Worm (Caenorhabditis elegans) whole organism, L2 larva: ENCODE results near the gene W04G3.13.

ENCODE experiments used
- C34F6.9 ChIP-seq: fragments of 150-350 bp; optimal IDR thresholded peaks from 2 replicates; lab custom pipeline; 2014; ENCODE audit warnings: missing biosample characterization, missing genetic modification characterization
- F13H6.1 ChIP-seq: sonication (generic microtip); optimal IDR thresholded peaks from 2 replicates; lab custom pipeline; 2016; ENCODE audit warnings: missing genetic modification characterization, missing compliant biosample characterization
- R02D3.7 ChIP-seq: fragments of 150-350 bp; optimal IDR thresholded peaks from 2 replicates; lab custom pipeline; 2014; ENCODE audit warnings: missing biosample characterization, missing genetic modification characterization
- Y55F3AM.14 ChIP-seq: fragments of 200-800 bp; sonication (Bioruptor generic); optimal IDR thresholded peaks from 2 replicates; lab custom pipeline; 2018; ENCODE audit warnings: mild to moderate bottlenecking, missing genetic modification characterization, missing compliant biosample characterization
- ZK546.5 ChIP-seq: sonication (generic microtip); optimal IDR thresholded peaks from 2 replicates; lab custom pipeline; 2017; ENCODE audit warnings: missing biosample characterization, missing genetic modification characterization
- aly-2 ChIP-seq: fragments of 150-350 bp; optimal IDR thresholded peaks from 2 replicates; lab custom pipeline; 2014; ENCODE audit warnings: missing biosample characterization, missing genetic modification characterization
- ama-1 ChIP-seq: fragments of 150-350 bp; optimal IDR thresholded peaks from 2 replicates; lab custom pipeline; 2018; ENCODE audit warnings: inconsistent platforms
- blmp-1 ChIP-seq: sonication (generic microtip); optimal IDR thresholded peaks from 2 replicates; lab custom pipeline; 2017; ENCODE audit warnings: missing genetic modification characterization, mild to moderate bottlenecking, missing compliant biosample characterization, antibody characterized with exemption, moderate library complexity; ENCODE audit not compliant: insufficient read depth
- ceh-16 ChIP-seq: fragments of 150-350 bp; optimal IDR thresholded peaks from 2 replicates; lab custom pipeline; 2014; ENCODE audit warnings: missing biosample characterization, missing genetic modification characterization
- crh-2 ChIP-seq: sonication (generic microtip); optimal IDR thresholded peaks from 2 replicates; lab custom pipeline; 2017; ENCODE audit warnings: missing biosample characterization, missing genetic modification characterization
- dmd-4 ChIP-seq: sonication (generic microtip); optimal IDR thresholded peaks from 2 replicates; lab custom pipeline; 2017; ENCODE audit warnings: missing biosample characterization, missing genetic modification characterization
- egl-27 ChIP-seq: sonication (generic microtip); optimal IDR thresholded peaks from 3 replicates; lab custom pipeline; 2017; ENCODE audit warnings: missing biosample characterization, missing genetic modification reagents, missing genetic modification characterization
- elt-1 ChIP-seq: fragments of 150-350 bp; optimal IDR thresholded peaks from 2 replicates; lab custom pipeline; 2014; ENCODE audit warnings: missing biosample characterization, missing genetic modification characterization
- elt-3 ChIP-seq: sonication (generic microtip); optimal IDR thresholded peaks from 2 replicates; lab custom pipeline; 2017; ENCODE audit warnings: missing biosample characterization, missing genetic modification characterization
- fos-1 ChIP-seq: fragments of 150-350 bp; optimal IDR thresholded peaks from 2 replicates; lab custom pipeline; 2014; ENCODE audit warnings: missing biosample characterization, missing genetic modification characterization
- gmeb-1 ChIP-seq: fragments of 150-350 bp; optimal IDR thresholded peaks from 2 replicates; lab custom pipeline; 2014; ENCODE audit warnings: missing biosample characterization, missing genetic modification characterization
- lin-11 ChIP-seq: fragments of 150-350 bp; sonication (generic microtip); optimal IDR thresholded peaks from 2 replicates; lab custom pipeline; 2014; ENCODE audit warnings: missing biosample characterization, missing genetic modification characterization, inconsistent platforms, mixed read lengths
- lin-13 ChIP-seq: fragments of 150-350 bp; optimal IDR thresholded peaks from 2 replicates; lab custom pipeline; 2014; ENCODE audit warnings: missing biosample characterization, missing genetic modification reagents, missing genetic modification characterization
- lin-39 ChIP-seq: fragments of 150-350 bp; optimal IDR thresholded peaks from 2 replicates; lab custom pipeline; 2014; ENCODE audit warnings: missing biosample characterization, missing genetic modification reagents, missing genetic modification characterization
- lsy-2 ChIP-seq, 2 experiments: fragments of 150-350 bp in 1 of 2; sonication (generic microtip) in 1 of 2; optimal IDR thresholded peaks; 2 replicates each; lab custom pipeline; 2014 to 2017; ENCODE audit warnings: missing biosample characterization in 2 of 2, missing genetic modification characterization in 2 of 2
- mab-5 ChIP-seq: fragments of 150-350 bp; optimal IDR thresholded peaks from 2 replicates; lab custom pipeline; 2014; ENCODE audit warnings: missing biosample characterization, missing genetic modification characterization
- mbf-1 ChIP-seq: sonication (generic microtip); optimal IDR thresholded peaks from 2 replicates; lab custom pipeline; 2017; ENCODE audit warnings: missing biosample characterization, missing genetic modification characterization
- mdl-1 ChIP-seq, 2 experiments: fragments of 150-350 bp in 1 of 2; sonication (generic microtip) in 1 of 2; optimal IDR thresholded peaks; 2 replicates each; lab custom pipeline; 2017; ENCODE audit warnings: missing biosample characterization in 2 of 2, missing genetic modification characterization in 2 of 2
- nhr-10 ChIP-seq: sonication (generic microtip); optimal IDR thresholded peaks from 2 replicates; lab custom pipeline; 2017; ENCODE audit warnings: missing biosample characterization, missing genetic modification characterization
- nhr-11 ChIP-seq: fragments of 150-350 bp; optimal IDR thresholded peaks from 2 replicates; lab custom pipeline; 2014; ENCODE audit warnings: missing biosample characterization, missing genetic modification characterization
- nhr-12 ChIP-seq: fragments of 150-350 bp; optimal IDR thresholded peaks from 2 replicates; lab custom pipeline; 2014; ENCODE audit warnings: missing biosample characterization, missing genetic modification characterization
- nhr-129 ChIP-seq: fragments of 150-350 bp; optimal IDR thresholded peaks from 2 replicates; lab custom pipeline; 2014; ENCODE audit warnings: missing biosample characterization, missing genetic modification characterization
- nhr-23 ChIP-seq: fragments of 150-350 bp; optimal IDR thresholded peaks from 2 replicates; lab custom pipeline; 2014; ENCODE audit warnings: missing biosample characterization, missing genetic modification reagents, missing genetic modification characterization
- nhr-237 ChIP-seq: fragments of 150-350 bp; optimal IDR thresholded peaks from 2 replicates; lab custom pipeline; 2014; ENCODE audit warnings: missing biosample characterization, missing genetic modification characterization
- nhr-25 ChIP-seq: fragments of 150-350 bp; sonication (generic microtip); optimal IDR thresholded peaks from 3 replicates; lab custom pipeline; 2014; ENCODE audit warnings: missing biosample characterization, missing genetic modification characterization
- nhr-6 ChIP-seq: fragments of 150-350 bp; optimal IDR thresholded peaks from 2 replicates; lab custom pipeline; 2014; ENCODE audit warnings: missing biosample characterization, missing genetic modification characterization
- nhr-77 ChIP-seq: fragments of 150-350 bp; optimal IDR thresholded peaks from 2 replicates; lab custom pipeline; 2014; ENCODE audit warnings: missing biosample characterization, missing genetic modification characterization
- peb-1 ChIP-seq: fragments of 150-350 bp; optimal IDR thresholded peaks from 2 replicates; lab custom pipeline; 2014; ENCODE audit warnings: missing biosample characterization, missing genetic modification characterization
- sem-4 ChIP-seq: fragments of 150-350 bp; optimal IDR thresholded peaks from 2 replicates; lab custom pipeline; 2014; ENCODE audit warnings: missing biosample characterization, missing genetic modification reagents, missing genetic modification characterization
- skn-1 ChIP-seq: sonication (generic microtip); optimal IDR thresholded peaks from 2 replicates; lab custom pipeline; 2017; ENCODE audit warnings: missing biosample characterization, missing genetic modification characterization
- sma-3 ChIP-seq: sonication (generic microtip); optimal IDR thresholded peaks from 2 replicates; lab custom pipeline; 2016; ENCODE audit warnings: missing genetic modification reagents, missing genetic modification characterization, missing compliant biosample characterization
- sma-9 ChIP-seq, 2 experiments: fragments of 150-350 bp in 1 of 2; sonication (generic microtip) in 1 of 2; optimal IDR thresholded peaks; 2 replicates each; lab custom pipeline; 2014 to 2016; ENCODE audit warnings: missing genetic modification characterization in 2 of 2, mild to moderate bottlenecking in 1 of 2, missing biosample characterization in 1 of 2, missing compliant biosample characterization in 1 of 2, missing genetic modification reagents in 1 of 2, moderate library complexity in 1 of 2
- snpc-4 ChIP-seq: fragments of 150-350 bp; optimal IDR thresholded peaks from 2 replicates; lab custom pipeline; 2014; ENCODE audit warnings: missing biosample characterization, missing genetic modification characterization
- unc-39 ChIP-seq: fragments of 150-350 bp; optimal IDR thresholded peaks from 2 replicates; lab custom pipeline; 2014; ENCODE audit warnings: missing biosample characterization, missing genetic modification characterization
- unc-55 ChIP-seq: fragments of 150-350 bp; sonication (generic microtip); optimal IDR thresholded peaks from 3 replicates; lab custom pipeline; 2014; ENCODE audit warnings: missing biosample characterization, missing genetic modification reagents, missing genetic modification characterization
- unc-62 ChIP-seq: fragments of 150-350 bp; optimal IDR thresholded peaks from 2 replicates; lab custom pipeline; 2014; ENCODE audit warnings: missing biosample characterization, missing genetic modification reagents, missing genetic modification characterization
- ztf-1 ChIP-seq: fragments of 200-800 bp; sonication (Bioruptor generic); conservative IDR thresholded peaks from 2 replicates; pipeline ENCODE4 v1.3.6; 2022; ENCODE audit warnings: missing genetic modification characterization, missing compliant biosample characterization
- ztf-11 ChIP-seq: sonication (generic microtip); optimal IDR thresholded peaks from 2 replicates; lab custom pipeline; 2017; ENCODE audit warnings: missing biosample characterization, missing genetic modification characterization
- ztf-4 ChIP-seq: fragments of 150-350 bp; optimal IDR thresholded peaks from 2 replicates; lab custom pipeline; 2014; ENCODE audit warnings: missing biosample characterization, missing genetic modification characterization

W04G3.13 gene

ce11 chrX:11073358-11073757 lies 6.2 kb downstream of the W04G3.13 start, which contains the start of gene W04G3.5:
W04G3.5 (plus strand) TSS chrX:11073658.
- TF ChIP-seq ztf-1 (GFP tag; lab: Robert Waterston, UW) (no peak), blmp-1 (tag; lab: Kevin White, UChicago) (no peak), skn-1 (tag; lab: Kevin White, UChicago) (no peak), nhr-12 (tag; lab: Kevin White, UChicago) (no peak), sma-3 (GFP tag; lab: Kevin White, UChicago) (no peak), crh-2 (tag; lab: Kevin White, UChicago) (no peak), lin-13 (GFP tag; lab: Kevin White, UChicago) (no peak), lin-39 (no peak), ZK546.5 (no peak), nhr-25 (tag; lab: Kevin White, UChicago) (no peak), peb-1 (tag; lab: Kevin White, UChicago) (no peak), unc-39 (tag; lab: Kevin White, UChicago) (no peak), R02D3.7 (no peak), fos-1 (tag; lab: Kevin White, UChicago) (no peak), snpc-4 (tag; lab: Kevin White, UChicago) (no peak), ceh-16 (tag; lab: Kevin White, UChicago) (no peak), elt-3 (tag; lab: Kevin White, UChicago) (no peak)
- TF ChIP-seq, all 48 proteins: peak for 0

ce11 chrX:11072701-11073100 lies 6.9 kb downstream of the W04G3.13 start:
- no peak for TF ChIP-seq lin-13 (GFP tag; lab: Kevin White, UChicago)

ce11 chrX:11068334-11068733 lies 11.2 kb downstream of the W04G3.13 start, which contains the start of gene apt-9:
apt-9 (plus strand) TSS chrX:11068527.
- peak; percentile 26 for TF ChIP-seq C34F6.9 (tag; lab: Kevin White, UChicago)
- peak; percentile 22 for TF ChIP-seq sma-9 (GFP tag; optimal IDR thresholded peaks at IDR 0.05; lab: Kevin White, UChicago)
- no peak for TF ChIP-seq sma-9 (tag; optimal IDR thresholded peaks at IDR 0.05; lab: Kevin White, UChicago)
- peak; percentile 8 for TF ChIP-seq mab-5
- peak; percentile 23 for TF ChIP-seq snpc-4 (tag; lab: Kevin White, UChicago)
- no peak for TF ChIP-seq nhr-23 (tag; lab: Kevin White, UChicago)
- TF ChIP-seq lsy-2 (tag; optimal IDR thresholded peaks at IDR 0.05; lab: Kevin White, UChicago), result peak in 1 of 2 experiments; percentile 42
- peak in 1 of 2 experiments; percentile 28 for TF ChIP-seq mdl-1 (tag; optimal IDR thresholded peaks at IDR 0.05; lab: Kevin White, UChicago)
- TF ChIP-seq nhr-6, result no peak
- TF ChIP-seq Y55F3AM.14 (GFP tag; lab: Kevin White, UChicago), result peak; percentile 31
- peak; percentile 81 for TF ChIP-seq unc-55 (GFP tag; lab: Kevin White, UChicago)
- no peak for TF ChIP-seq ZK546.5
- TF ChIP-seq nhr-129 (tag; lab: Kevin White, UChicago), result peak; percentile 54
- peak; percentile 16 for TF ChIP-seq lin-11 (tag; lab: Kevin White, UChicago)
- TF ChIP-seq elt-1, result no peak

ce11 chrX:11067256-11067655 lies 12.3 kb downstream of the W04G3.13 start:
- no peak for TF ChIP-seq aly-2 (tag; lab: Kevin White, UChicago)
- TF ChIP-seq ama-1 (lab: Kevin White, UChicago), result no peak
- no peak for TF ChIP-seq R02D3.7
- TF ChIP-seq ztf-1 (GFP tag; lab: Robert Waterston, UW), result no peak
- no peak for TF ChIP-seq elt-1
- peak; percentile 6 for TF ChIP-seq fos-1 (tag; lab: Kevin White, UChicago)
- TF ChIP-seq mdl-1 (tag; optimal IDR thresholded peaks at IDR 0.05; lab: Kevin White, UChicago), result no peak
- no peak for TF ChIP-seq sem-4 (tag; lab: Kevin White, UChicago)
- peak; percentile 25 for TF ChIP-seq egl-27
- TF ChIP-seq mab-5, result no peak
- no peak for TF ChIP-seq F13H6.1
- no peak for TF ChIP-seq unc-55 (GFP tag; lab: Kevin White, UChicago)
- TF ChIP-seq skn-1 (tag; lab: Kevin White, UChicago), result no peak
- no peak for TF ChIP-seq Y55F3AM.14 (GFP tag; lab: Kevin White, UChicago)

ce11 chrX:11064799-11065198 lies 14.8 kb downstream of the W04G3.13 start, which contains the start of gene lpr-4:
lpr-4 (plus strand) TSS chrX:11065126.
- TF ChIP-seq gmeb-1 (tag; lab: Kevin White, UChicago) (no peak), ZK546.5 (no peak), nhr-77 (tag; lab: Kevin White, UChicago) (no peak), nhr-10 (tag; lab: Kevin White, UChicago) (no peak), mbf-1 (tag; lab: Kevin White, UChicago) (no peak), mab-5 (no peak), unc-39 (tag; lab: Kevin White, UChicago) (no peak), unc-62 (no peak), peb-1 (tag; lab: Kevin White, UChicago) (no peak), ztf-1 (GFP tag; lab: Robert Waterston, UW) (no peak), nhr-237 (tag; lab: Kevin White, UChicago) (no peak), ztf-4 (tag; lab: Kevin White, UChicago) (no peak), ztf-11 (tag; lab: Kevin White, UChicago) (no peak), dmd-4 (tag; lab: Kevin White, UChicago) (no peak), F13H6.1 (no peak), mdl-1 (tag; optimal IDR thresholded peaks at IDR 0.05; lab: Kevin White, UChicago) (no peak), blmp-1 (tag; lab: Kevin White, UChicago) (peak; percentile 94), nhr-6 (no peak), elt-1 (no peak), nhr-23 (tag; lab: Kevin White, UChicago) (no peak), nhr-11 (tag; lab: Kevin White, UChicago) (no peak), aly-2 (tag; lab: Kevin White, UChicago) (no peak)
